Worm (Caenorhabditis elegans) whole organism, young adult: ENCODE measurements around the gene acr-16.

Experiments
- ama-1 ChIP-seq, 3 experiments: fragments of 150-350 bp in 1 of 3; sonication (generic microtip) in 2 of 3; optimal IDR thresholded peaks; 2 replicates each; lab custom pipeline; 2014 to 2018; ENCODE audit warnings: missing biosample characterization in 2 of 3, missing genetic modification characterization in 2 of 3, missing genetic modification reagents in 2 of 3
- nfya-1 ChIP-seq: sonication (generic microtip); optimal IDR thresholded peaks from 2 replicates; lab custom pipeline; 2017; ENCODE audit warnings: antibody characterized with exemption, missing compliant biosample characterization, missing genetic modification characterization, borderline replicate concordance; ENCODE audit not compliant: insufficient read depth
- snpc-4 ChIP-seq, 5 experiments: fragments of 150-350 bp in 1 of 5; sonication (generic microtip) in 4 of 5; optimal IDR thresholded peaks; 2 replicates each; lab custom pipeline; 2014 to 2018; ENCODE audit warnings: missing genetic modification characterization in 5 of 5, missing biosample characterization in 3 of 5, antibody characterized with exemption in 2 of 5, mild to moderate bottlenecking in 2 of 5, missing compliant biosample characterization in 2 of 5, missing genotype in 2 of 5, moderate library complexity in 2 of 5, missing genetic modification reagents in 1 of 5
- sptf-2 ChIP-seq: fragments of 200-800 bp; sonication (Bioruptor generic); optimal IDR thresholded peaks from 2 replicates; lab custom pipeline; 2018; ENCODE audit warnings: mild to moderate bottlenecking, missing genetic modification characterization, missing compliant biosample characterization

ce11 chrV:8552460-8552859 lies 8.6 kb upstream of the acr-16 start, which contains the start of gene acr-15:
- TF ChIP-seq ama-1 (optimal IDR thresholded peaks at IDR 0.05; lab: Kevin White, UChicago), result no peak
- TF ChIP-seq ama-1 (GFP tag; optimal IDR thresholded peaks at IDR 0.05; lab: Kevin White, UChicago), result no peak
- TF ChIP-seq snpc-4 (GFP tag; optimal IDR thresholded peaks at IDR 0.05; lab: Kevin White, UChicago), result no peak
- no peak for TF ChIP-seq snpc-4 (tag; optimal IDR thresholded peaks at IDR 0.05; lab: Kevin White, UChicago)
- TF ChIP-seq nfya-1 (tag; lab: Kevin White, UChicago), result no peak
- no peak for TF ChIP-seq sptf-2 (GFP tag; lab: Kevin White, UChicago)
